Worm (Caenorhabditis elegans): Measurements from ENCODE around the gene F47B8.1.

F47B8.1 gene

ce11 chrV:14355738-14356368 lies 41.7 kb upstream of the F47B8.1 start, which contains the start of gene cyn-1 (continued):
- TF ChIP-seq tbx-2 (tag; optimal IDR thresholded peaks at IDR 0.05) (peak; percentile 69), unc-62 (GFP tag; optimal IDR thresholded peaks at IDR 0.05) (no peak), nhr-23 (tag; optimal IDR thresholded peaks at IDR 0.05) (peak; percentile 91), nhr-77 (tag; optimal IDR thresholded peaks at IDR 0.05) (peak; percentile 14), snpc-4 (tag; optimal IDR thresholded peaks at IDR 0.05) (peak; percentile 86)

ce11 chrV:14354258-14354877 lies 40.2 kb upstream of the F47B8.1 start, which contains the start of gene Y49A3A.3:
TSS of gene Y49A3A.3 (plus strand) at chrV:14354410.
- TF ChIP-seq unc-39 (tag; optimal IDR thresholded peaks at IDR 0.05), result no peak
- peak; percentile 48 for TF ChIP-seq elt-2 (tag; optimal IDR thresholded peaks at IDR 0.05)
- no peak for TF ChIP-seq egl-27 (tag; optimal IDR thresholded peaks at IDR 0.05)
- no peak for TF ChIP-seq ceh-9 (tag; optimal IDR thresholded peaks at IDR 0.05)
- no peak for TF ChIP-seq fkh-10 (GFP tag; optimal IDR thresholded peaks at IDR 0.05)
- no peak for TF ChIP-seq nhr-67 (tag; optimal IDR thresholded peaks at IDR 0.05)
- no peak for TF ChIP-seq nhr-23 (tag; optimal IDR thresholded peaks at IDR 0.05)
- no peak for TF ChIP-seq ztf-11 (tag; optimal IDR thresholded peaks at IDR 0.05)
- TF ChIP-seq lsy-12 (tag; optimal IDR thresholded peaks at IDR 0.05), result peak; percentile 40
- TF ChIP-seq daf-12 (tag; optimal IDR thresholded peaks at IDR 0.05), result no peak
- no peak for TF ChIP-seq elt-1 (tag; optimal IDR thresholded peaks at IDR 0.05)
- peak; percentile 9 for TF ChIP-seq ceh-82 (tag; optimal IDR thresholded peaks at IDR 0.05)
- TF ChIP-seq mdl-1 (tag; optimal IDR thresholded peaks at IDR 0.05), result no peak
- no peak for TF ChIP-seq nhr-11 (tag; optimal IDR thresholded peaks at IDR 0.05)
- no peak for TF ChIP-seq pha-4 (tag; optimal IDR thresholded peaks at IDR 0.05)
- peak; percentile 69 for TF ChIP-seq nhr-43 (tag; optimal IDR thresholded peaks at IDR 0.05; ENCODE audit: poor library complexity, severe bottlenecking)
- no peak for TF ChIP-seq mml-1 (tag; optimal IDR thresholded peaks at IDR 0.05)
- TF ChIP-seq elt-3 (tag; optimal IDR thresholded peaks at IDR 0.05), result peak in 1 of 3 experiments; percentile 57
- no peak for TF ChIP-seq sea-2 (GFP tag; optimal IDR thresholded peaks at IDR 0.05)
- TF ChIP-seq ZK546.5 (tag; optimal IDR thresholded peaks at IDR 0.05), result no peak
- no peak for TF ChIP-seq ceh-16 (tag; optimal IDR thresholded peaks at IDR 0.05)
- no peak for TF ChIP-seq nhr-28 (tag; optimal IDR thresholded peaks at IDR 0.05)
- TF ChIP-seq lin-39 (tag; optimal IDR thresholded peaks at IDR 0.05), result no peak
- TF ChIP-seq lin-15B (tag; optimal IDR thresholded peaks at IDR 0.05), result no peak
- no peak for TF ChIP-seq nfya-1 (tag; optimal IDR thresholded peaks at IDR 0.05; ENCODE audit: insufficient read depth)
- TF ChIP-seq hmg-11 (tag; optimal IDR thresholded peaks at IDR 0.05), result no peak
- TF ChIP-seq nhr-12 (tag; optimal IDR thresholded peaks at IDR 0.05), result no peak
- TF ChIP-seq tbx-2 (tag; optimal IDR thresholded peaks at IDR 0.05), result peak; percentile 53
- no peak for TF ChIP-seq snpc-4 (tag; optimal IDR thresholded peaks at IDR 0.05)
- TF ChIP-seq nhr-77 (tag; optimal IDR thresholded peaks at IDR 0.05), result peak; percentile 65
- no peak for TF ChIP-seq eor-1 (tag; optimal IDR thresholded peaks at IDR 0.05)
- TF ChIP-seq unc-62 (GFP tag; optimal IDR thresholded peaks at IDR 0.05), result no peak
- peak; percentile 39 for TF ChIP-seq pqm-1 (tag; optimal IDR thresholded peaks at IDR 0.05)
- TF ChIP-seq aly-2 (tag; optimal IDR thresholded peaks at IDR 0.05), result peak; percentile 95
- no peak for TF ChIP-seq ceh-28 (tag; optimal IDR thresholded peaks at IDR 0.05)
- no peak for TF ChIP-seq nhr-237 (tag; optimal IDR thresholded peaks at IDR 0.05)
- no peak for TF ChIP-seq nhr-76 (tag; optimal IDR thresholded peaks at IDR 0.05)
- no peak for TF ChIP-seq ztf-4 (tag; optimal IDR thresholded peaks at IDR 0.05)
- TF ChIP-seq egl-5 (tag; optimal IDR thresholded peaks at IDR 0.05), result no peak
- no peak for TF ChIP-seq skn-1 (tag; optimal IDR thresholded peaks at IDR 0.05)
- TF ChIP-seq fos-1 (tag; optimal IDR thresholded peaks at IDR 0.05), result no peak
- TF ChIP-seq nhr-25 (tag; optimal IDR thresholded peaks at IDR 0.05), result peak; percentile 49
- no peak for TF ChIP-seq zag-1 (tag; optimal IDR thresholded peaks at IDR 0.05)
- TF ChIP-seq ama-1 (optimal IDR thresholded peaks at IDR 0.05), result peak; percentile 66
- TF ChIP-seq jun-1 (tag; optimal IDR thresholded peaks at IDR 0.05), result peak; percentile 41
- TF ChIP-seq fkh-2 (tag; optimal IDR thresholded peaks at IDR 0.05), result no peak
- no peak for TF ChIP-seq R02D3.7 (tag; optimal IDR thresholded peaks at IDR 0.05)

All from whole organism, L3 larva.